Worm (Caenorhabditis elegans): Measurements from ENCODE around the gene col-68.

DNA sequence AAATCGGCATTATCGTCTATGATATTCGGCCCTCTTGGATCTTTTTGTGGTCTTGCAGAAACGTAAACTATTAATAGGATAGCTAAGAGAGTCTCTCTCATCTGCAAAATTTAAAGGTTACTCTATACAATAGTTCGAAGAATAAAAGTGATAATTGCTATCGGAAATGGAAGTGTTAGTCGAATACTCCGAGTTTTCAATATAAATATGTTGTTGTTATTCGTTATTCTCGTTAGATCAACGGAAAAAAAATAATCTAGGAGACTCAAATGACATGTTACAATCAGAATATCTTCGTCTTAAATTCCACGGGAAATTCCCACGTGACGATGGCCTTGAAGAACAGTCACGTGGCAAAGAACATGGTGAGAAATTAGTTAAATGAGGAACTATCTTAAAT, 49.1 kb upstream of the col-68 start, which contains the start of gene tre-5:
- no peak for TF ChIP-seq ama-1 (optimal IDR thresholded peaks at IDR 0.05)
- no peak for TF ChIP-seq sea-1 (GFP tag; conservative IDR thresholded peaks at IDR 0.05)
- no peak for TF ChIP-seq tbx-11 (GFP tag; IDR thresholded peaks at IDR 0.05)
- TF ChIP-seq scrt-1 (GFP tag; IDR thresholded peaks at IDR 0.05): no peak
- TF ChIP-seq flt-1 (GFP tag; IDR thresholded peaks at IDR 0.05): no peak
- no peak for TF ChIP-seq F13C5.2 (tag; optimal IDR thresholded peaks at IDR 0.05)
- TF ChIP-seq tbx-37 (GFP tag; conservative IDR thresholded peaks at IDR 0.05): no peak
- no peak for TF ChIP-seq ceh-36 (tag; optimal IDR thresholded peaks at IDR 0.05)
- no peak for TF ChIP-seq ets-7 (tag; optimal IDR thresholded peaks at IDR 0.05)

Data from whole organism, early embryonic.